Worm (Caenorhabditis elegans) whole organism, L3 larva: Measurements from ENCODE around the gene ugt-49.
A peak's percentile ranks its signal among the peaks of the same experiment; 100 is the strongest.

ENCODE experiments used
- R02D3.7 ChIP-seq: fragments of 150-350 bp; optimal IDR thresholded peaks from 2 replicates; lab custom pipeline; 2014; ENCODE audit warnings: missing biosample characterization, missing genetic modification characterization
- aly-2 ChIP-seq: fragments of 150-350 bp; optimal IDR thresholded peaks from 2 replicates; lab custom pipeline; 2014; ENCODE audit warnings: missing biosample characterization, missing genetic modification characterization
- ceh-16 ChIP-seq: sonication (generic microtip); optimal IDR thresholded peaks from 2 replicates; lab custom pipeline; 2017; ENCODE audit warnings: missing biosample characterization, missing genetic modification characterization
- ceh-28 ChIP-seq: fragments of 150-350 bp; optimal IDR thresholded peaks from 2 replicates; lab custom pipeline; 2014; ENCODE audit warnings: missing biosample characterization, missing genetic modification reagents, missing genetic modification characterization
- ceh-82 ChIP-seq: fragments of 150-350 bp; optimal IDR thresholded peaks from 2 replicates; lab custom pipeline; 2014; ENCODE audit warnings: missing biosample characterization, missing genetic modification characterization
- daf-12 ChIP-seq: fragments of 150-350 bp; optimal IDR thresholded peaks from 2 replicates; lab custom pipeline; 2014; ENCODE audit warnings: missing biosample characterization, missing genetic modification reagents, missing genetic modification characterization
- egl-27 ChIP-seq: sonication (generic microtip); optimal IDR thresholded peaks from 4 replicates; lab custom pipeline; 2017; ENCODE audit warnings: missing biosample characterization, missing genetic modification reagents, missing genetic modification characterization
- egl-5 ChIP-seq: fragments of 150-350 bp; optimal IDR thresholded peaks from 2 replicates; lab custom pipeline; 2017; ENCODE audit warnings: missing biosample characterization, missing genetic modification reagents, missing genetic modification characterization, inconsistent platforms
- elt-1 ChIP-seq: fragments of 150-350 bp; optimal IDR thresholded peaks from 2 replicates; lab custom pipeline; 2014; ENCODE audit warnings: missing biosample characterization, missing genetic modification characterization
- elt-2 ChIP-seq: sonication (generic microtip); optimal IDR thresholded peaks from 2 replicates; lab custom pipeline; 2016; ENCODE audit warnings: missing genetic modification reagents, mild to moderate bottlenecking, missing genetic modification characterization, missing compliant biosample characterization
- elt-3 ChIP-seq, 3 experiments: fragments of 150-350 bp in 1 of 3; sonication (generic microtip) in 2 of 3; optimal IDR thresholded peaks; 2 replicates in 2 of 3; 4 replicates in 1 of 3; lab custom pipeline; 2014 to 2017; ENCODE audit warnings: missing biosample characterization in 3 of 3, missing genetic modification characterization in 3 of 3
- fkh-10 ChIP-seq: sonication (generic microtip); optimal IDR thresholded peaks from 2 replicates; lab custom pipeline; 2017; ENCODE audit warnings: missing biosample characterization, missing genetic modification reagents, missing genetic modification characterization
- fkh-2 ChIP-seq: fragments of 150-350 bp; optimal IDR thresholded peaks from 2 replicates; lab custom pipeline; 2014; ENCODE audit warnings: missing biosample characterization, missing genetic modification reagents, missing genetic modification characterization
- fos-1 ChIP-seq: fragments of 150-350 bp; optimal IDR thresholded peaks from 2 replicates; lab custom pipeline; 2014; ENCODE audit warnings: missing biosample characterization, missing genetic modification characterization
- hmg-11 ChIP-seq: sonication (generic microtip); optimal IDR thresholded peaks from 2 replicates; lab custom pipeline; 2016; ENCODE audit warnings: missing genetic modification characterization, missing compliant biosample characterization
- jun-1 ChIP-seq: fragments of 150-350 bp; optimal IDR thresholded peaks from 2 replicates; lab custom pipeline; 2014; ENCODE audit warnings: missing biosample characterization, missing genetic modification reagents, missing genetic modification characterization
- lsy-12 ChIP-seq: sonication (generic microtip); optimal IDR thresholded peaks from 2 replicates; lab custom pipeline; 2016; ENCODE audit warnings: mild to moderate bottlenecking, missing genetic modification characterization, missing compliant biosample characterization
- mdl-1 ChIP-seq: fragments of 150-350 bp; optimal IDR thresholded peaks from 2 replicates; lab custom pipeline; 2014; ENCODE audit warnings: missing biosample characterization, missing genetic modification characterization
- mml-1 ChIP-seq: fragments of 150-350 bp; sonication (generic microtip); optimal IDR thresholded peaks from 3 replicates; lab custom pipeline; 2014; ENCODE audit warnings: missing biosample characterization, missing genetic modification characterization
- nhr-12 ChIP-seq: fragments of 150-350 bp; optimal IDR thresholded peaks from 2 replicates; lab custom pipeline; 2014; ENCODE audit warnings: missing biosample characterization, missing genetic modification characterization
- nhr-23 ChIP-seq: fragments of 150-350 bp; optimal IDR thresholded peaks from 2 replicates; lab custom pipeline; 2014; ENCODE audit warnings: missing biosample characterization, missing genetic modification reagents, missing genetic modification characterization
- nhr-25 ChIP-seq: sonication (generic microtip); optimal IDR thresholded peaks from 2 replicates; lab custom pipeline; 2017; ENCODE audit warnings: missing biosample characterization, missing genetic modification characterization
- nhr-28 ChIP-seq: fragments of 150-350 bp; optimal IDR thresholded peaks from 2 replicates; lab custom pipeline; 2014; ENCODE audit warnings: missing biosample characterization, missing genetic modification characterization
- nhr-43 ChIP-seq: sonication (generic microtip); optimal IDR thresholded peaks from 2 replicates; lab custom pipeline; 2016; ENCODE audit warnings: mild to moderate bottlenecking, missing genetic modification characterization, missing compliant biosample characterization; ENCODE audit not compliant: poor library complexity, severe bottlenecking
- nhr-76 ChIP-seq: fragments of 150-350 bp; sonication (generic microtip); optimal IDR thresholded peaks from 5 replicates; lab custom pipeline; 2014; ENCODE audit warnings: missing biosample characterization, missing genetic modification characterization
- nhr-77 ChIP-seq: fragments of 150-350 bp; optimal IDR thresholded peaks from 2 replicates; lab custom pipeline; 2014; ENCODE audit warnings: missing biosample characterization, missing genetic modification characterization
- pha-4 ChIP-seq: fragments of 150-350 bp; optimal IDR thresholded peaks from 2 replicates; lab custom pipeline; 2014; ENCODE audit warnings: missing biosample characterization, missing genetic modification reagents, missing genetic modification characterization
- pqm-1 ChIP-seq: fragments of 150-350 bp; optimal IDR thresholded peaks from 2 replicates; lab custom pipeline; 2017; ENCODE audit warnings: missing biosample characterization, missing genetic modification characterization, inconsistent platforms
- sea-2 ChIP-seq: fragments of 150-350 bp; sonication (generic microtip); optimal IDR thresholded peaks from 4 replicates; lab custom pipeline; 2014; ENCODE audit warnings: missing biosample characterization, missing genetic modification reagents, missing genetic modification characterization
- skn-1 ChIP-seq: fragments of 150-350 bp; optimal IDR thresholded peaks from 2 replicates; lab custom pipeline; 2014; ENCODE audit warnings: missing biosample characterization, missing genetic modification characterization
- tbx-2 ChIP-seq: sonication (generic microtip); optimal IDR thresholded peaks from 2 replicates; lab custom pipeline; 2016; ENCODE audit warnings: mild to moderate bottlenecking, missing genetic modification characterization, missing compliant biosample characterization
- unc-39 ChIP-seq: sonication (generic microtip); optimal IDR thresholded peaks from 4 replicates; lab custom pipeline; 2017; ENCODE audit warnings: missing biosample characterization, missing genetic modification characterization
- unc-62 ChIP-seq: fragments of 150-350 bp; sonication (generic microtip); optimal IDR thresholded peaks from 4 replicates; lab custom pipeline; 2014; ENCODE audit warnings: missing biosample characterization, missing genetic modification reagents, missing genetic modification characterization

The ugt-49 gene

DNA sequence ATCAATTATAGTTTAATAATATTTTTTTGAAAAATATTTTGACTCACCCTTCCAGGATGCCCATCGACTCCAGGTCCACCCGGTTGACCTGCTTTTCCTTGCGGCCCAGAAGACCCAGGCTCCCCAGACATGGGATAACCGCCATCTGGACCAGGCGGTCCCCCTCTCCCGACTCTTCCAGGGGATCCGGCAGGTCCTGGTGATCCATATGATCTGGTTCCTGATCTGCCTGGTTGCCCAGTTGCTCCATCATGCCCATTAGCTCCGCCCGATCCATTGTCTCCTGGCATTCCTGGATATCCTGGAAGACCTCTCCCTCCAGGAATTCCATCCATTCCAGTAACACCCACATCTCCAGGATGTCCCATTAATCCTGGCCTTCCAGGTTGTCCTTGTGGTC is 21.6 kb downstream of the ugt-49 start:
- TF ChIP-seq ceh-82 (tag; lab: Kevin White, UChicago) (no peak), sea-2 (GFP tag; lab: Kevin White, UChicago) (no peak), nhr-76 (no peak), nhr-77 (tag; lab: Kevin White, UChicago) (no peak), nhr-28 (tag; lab: Kevin White, UChicago) (no peak), pha-4 (tag; lab: Kevin White, UChicago) (no peak), tbx-2 (no peak), egl-5 (no peak), nhr-25 (tag; lab: Kevin White, UChicago) (no peak), unc-62 (GFP tag; lab: Kevin White, UChicago) (no peak)

DNA sequence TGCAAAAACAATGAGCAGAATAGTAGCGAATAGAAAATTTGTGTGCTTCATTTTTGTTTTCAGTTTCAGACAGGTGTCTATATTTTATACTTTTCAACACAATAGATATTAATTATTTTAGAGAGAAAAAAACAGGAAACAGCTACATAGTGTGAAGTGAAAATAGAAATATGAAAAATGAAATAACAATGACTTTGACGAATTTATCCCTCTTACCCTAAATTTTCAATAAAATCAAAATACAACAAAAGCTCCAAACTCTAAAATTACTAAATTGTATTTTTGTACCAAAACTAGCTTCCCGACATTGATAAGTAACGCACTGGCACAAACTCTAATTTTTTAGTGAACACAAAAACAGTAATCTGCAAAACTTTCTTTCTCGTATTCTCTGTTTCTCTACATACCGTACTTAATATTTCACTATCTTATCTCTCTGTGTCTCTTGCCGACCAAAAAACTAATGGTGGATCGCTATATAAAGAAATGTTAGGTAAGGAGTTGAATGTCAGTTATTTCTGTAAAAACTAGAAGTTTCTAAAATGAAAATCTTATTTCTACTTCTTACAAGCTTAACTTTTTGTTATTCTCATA is 23.1 kb downstream of the ugt-49 start, which contains the start of the genes col-151 and ugt-1:
Gene col-151 (minus strand): TSS at position 51 of the 594 bp plus-strand sequence.
Gene ugt-1 (plus strand): TSS at position 491 of the 594 bp plus-strand sequence.
- TF ChIP-seq ceh-28 (tag; lab: Kevin White, UChicago) (no peak), elt-2 (tag; lab: Kevin White, UChicago) (peak; percentile 53), skn-1 (tag; lab: Kevin White, UChicago) (no peak), pqm-1 (tag; lab: Kevin White, UChicago) (peak; percentile 59), nhr-12 (tag; lab: Kevin White, UChicago) (no peak), mml-1 (tag; lab: Kevin White, UChicago) (no peak)

DNA sequence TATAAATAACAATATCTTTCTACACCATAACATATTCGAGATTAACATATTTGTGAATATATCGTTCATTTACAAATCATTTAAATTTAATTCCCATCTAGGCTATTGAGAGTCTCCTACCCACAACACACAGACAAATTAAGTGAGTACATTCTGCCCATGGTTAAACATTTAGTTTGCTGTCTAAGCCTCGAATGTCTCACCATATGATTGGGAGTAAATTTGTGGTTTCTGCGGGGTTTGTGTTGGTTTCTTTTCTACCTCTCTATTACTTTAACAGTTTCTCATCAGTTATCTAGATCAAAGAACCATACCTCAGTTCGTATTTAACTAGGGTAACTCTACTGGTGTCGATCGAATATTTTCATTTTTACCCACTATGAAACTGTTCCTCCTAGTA is 26.3 kb downstream of the ugt-49 start, which contains the start of gene ugt-2:
Gene ugt-2 (plus strand): TSS at position 371 of the 400 bp plus-strand sequence.
- TF ChIP-seq elt-2 (tag; lab: Kevin White, UChicago) (peak; percentile 62), nhr-25 (tag; lab: Kevin White, UChicago) (no peak), pqm-1 (tag; lab: Kevin White, UChicago) (peak; percentile 60), mdl-1 (tag; lab: Kevin White, UChicago) (no peak), pha-4 (tag; lab: Kevin White, UChicago) (peak; percentile 9), unc-39 (tag; lab: Kevin White, UChicago) (no peak), lsy-12 (tag; lab: Kevin White, UChicago) (no peak)

DNA sequence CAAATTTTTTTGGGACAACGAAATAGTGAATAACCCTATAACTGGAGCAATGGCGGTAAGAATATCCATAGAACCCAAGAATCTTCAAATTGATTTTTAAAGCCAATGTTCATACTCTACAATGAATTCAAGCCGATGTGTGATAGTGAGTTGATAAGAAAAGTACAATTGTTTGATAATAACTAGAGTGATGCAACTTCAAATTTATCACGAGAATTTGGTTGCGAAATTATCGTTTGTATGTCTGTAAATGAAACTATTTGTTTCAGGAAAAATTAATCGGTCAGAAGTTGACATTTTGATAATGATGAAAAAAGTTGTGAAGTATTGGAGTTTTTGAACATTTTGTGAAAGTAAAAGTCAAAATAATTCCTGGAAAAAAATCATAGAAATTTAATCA is 27.2 kb downstream of the ugt-49 start:
- TF ChIP-seq elt-2 (tag; lab: Kevin White, UChicago) (peak; percentile 96), aly-2 (tag; lab: Kevin White, UChicago) (no peak), nhr-23 (no peak), nhr-12 (tag; lab: Kevin White, UChicago) (no peak), fkh-2 (tag; lab: Kevin White, UChicago) (no peak), egl-27 (tag; lab: Kevin White, UChicago) (no peak), jun-1 (tag; lab: Kevin White, UChicago) (peak; percentile 14), fkh-10 (GFP tag; lab: Kevin White, UChicago) (no peak), mml-1 (tag; lab: Kevin White, UChicago) (no peak), unc-39 (tag; lab: Kevin White, UChicago) (no peak), fos-1 (no peak), nhr-77 (tag; lab: Kevin White, UChicago) (no peak), pqm-1 (tag; lab: Kevin White, UChicago) (peak; percentile 80), R02D3.7 (tag; lab: Kevin White, UChicago) (no peak), hmg-11 (no peak), elt-3 (tag; optimal IDR thresholded peaks at IDR 0.05; lab: Kevin White, UChicago) (no peak), daf-12 (tag; lab: Kevin White, UChicago) (no peak), nhr-43 (tag; lab: Kevin White, UChicago) (no peak), elt-1 (tag; lab: Kevin White, UChicago) (no peak), pha-4 (tag; lab: Kevin White, UChicago) (peak; percentile 53), nhr-76 (no peak), skn-1 (tag; lab: Kevin White, UChicago) (no peak), ceh-16 (no peak), egl-5 (no peak)
